In the genomic region with DNA sequence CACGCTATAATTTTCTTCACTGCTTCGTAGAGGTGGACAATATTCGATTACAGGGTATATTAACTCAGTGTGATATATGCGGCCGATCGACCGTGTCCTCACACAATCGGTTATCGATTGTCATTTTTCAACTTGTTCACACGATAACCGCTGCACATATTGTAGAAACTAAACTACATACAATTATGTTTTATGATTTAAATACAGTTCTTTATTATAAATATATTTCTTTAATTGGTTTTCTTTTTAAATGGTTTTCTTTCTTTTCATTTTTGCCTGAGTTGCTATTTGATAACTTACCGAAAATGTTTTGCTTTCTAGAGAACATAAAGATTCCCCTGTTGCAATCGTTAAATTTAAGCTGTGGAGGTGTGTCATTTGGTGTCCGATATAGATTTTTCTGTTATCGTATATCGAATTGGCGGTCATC, we compare ENCODE assay signal across 1 fruit fly cellular context.
TF ChIP-seq lines count a peak whose summit lies in the region.

A gene (minus strand): TSS at position 55 of the 430 bp plus-strand sequence.
A gene (plus strand): TSS at position 423 of the 430 bp plus-strand sequence.

TF ChIP-seq in whole organism, embryonic, 481 proteins besides CTCF, POLR2A, EP300 and RAD21 (continued from another document and continues in another):
- TF ChIP-seq lilli (GFP tag; optimal IDR thresholded peaks at IDR 0.05; lab: Kevin White, UChicago) (peak; percentile 34), CG17912 (GFP tag; optimal IDR thresholded peaks at IDR 0.05; lab: Kevin White, UChicago) (no peak), CG6683 (GFP tag; optimal IDR thresholded peaks at IDR 0.05; lab: Kevin White, UChicago) (no peak), Scr (GFP tag; IDR thresholded peaks at IDR 0.05; lab: Robert Waterston, UW; ENCODE audit: partially characterized antibody) (peak; percentile 80), trem (tag; optimal IDR thresholded peaks at IDR 0.05; lab: Kevin White, UChicago) (peak; percentile 72), CG6272 (GFP tag; IDR thresholded peaks at IDR 0.05; lab: Robert Waterston, UW) (no peak), stwl (tag; optimal IDR thresholded peaks at IDR 0.05; lab: Kevin White, UChicago) (peak; percentile 86), tna (GFP tag; IDR thresholded peaks at IDR 0.05; lab: Robert Waterston, UW; ENCODE audit: partially characterized antibody) (peak; percentile 84), CG2120 (GFP tag; optimal IDR thresholded peaks at IDR 0.05; lab: Kevin White, UChicago) (peak; percentile 43), PHDP (tag; optimal IDR thresholded peaks at IDR 0.05; lab: Kevin White, UChicago) (no peak), phol (tag; optimal IDR thresholded peaks at IDR 0.05; lab: Kevin White, UChicago) (peak; percentile 68), Antp (GFP tag; optimal IDR thresholded peaks at IDR 0.05; lab: Kevin White, UChicago) (no peak), CG30403 (GFP tag; optimal IDR thresholded peaks at IDR 0.05; lab: Kevin White, UChicago) (peak; percentile 48), CG17829 (tag; optimal IDR thresholded peaks at IDR 0.05; lab: Kevin White, UChicago) (peak; percentile 69), sr (GFP tag; IDR thresholded peaks at IDR 0.05; lab: Robert Waterston, UW) (no peak), corto (GFP tag; optimal IDR thresholded peaks at IDR 0.05; lab: Kevin White, UChicago) (no peak), NC2β (GFP tag; optimal IDR thresholded peaks at IDR 0.05; lab: Kevin White, UChicago) (no peak), seq (GFP tag; IDR thresholded peaks at IDR 0.05; lab: Robert Waterston, UW) (no peak), CG18476 (GFP tag; optimal IDR thresholded peaks at IDR 0.05; lab: Kevin White, UChicago) (no peak), CG17802 (tag; optimal IDR thresholded peaks at IDR 0.05; lab: Kevin White, UChicago) (peak; percentile 56), CG9817 (tag; optimal IDR thresholded peaks at IDR 0.05; lab: Kevin White, UChicago) (no peak), jigr1 (GFP tag; IDR thresholded peaks at IDR 0.05; lab: Robert Waterston, UW) (no peak), CkIIα-i1 (GFP tag; IDR thresholded peaks at IDR 0.05; lab: Robert Waterston, UW) (no peak), slbo (GFP tag; IDR thresholded peaks at IDR 0.05; lab: Robert Waterston, UW) (peak; percentile 61), mirr (GFP tag; optimal IDR thresholded peaks at IDR 0.05; lab: Kevin White, UChicago) (no peak), Meics (GFP tag; optimal IDR thresholded peaks at IDR 0.05; lab: Kevin White, UChicago) (no peak), CG15696 (tag; optimal IDR thresholded peaks at IDR 0.05; lab: Kevin White, UChicago) (peak; percentile 34), nom (GFP tag; optimal IDR thresholded peaks at IDR 0.05; lab: Kevin White, UChicago) (no peak), sc (optimal IDR thresholded peaks at IDR 0.05; lab: Kevin White, UChicago) (no peak), sc (GFP tag; optimal IDR thresholded peaks at IDR 0.05; lab: Kevin White, UChicago) (no peak), zen2 (GFP tag; IDR thresholded peaks at IDR 0.05; lab: Robert Waterston, UW; ENCODE audit: partially characterized antibody) (peak; percentile 54; the same call in 1 of the 3 replicates), pita (GFP tag; optimal IDR thresholded peaks at IDR 0.05; lab: Kevin White, UChicago) (no peak), Rx (GFP tag; IDR thresholded peaks at IDR 0.05; lab: Robert Waterston, UW) (no peak), CG2202 (tag; optimal IDR thresholded peaks at IDR 0.05; lab: Kevin White, UChicago) (no peak), lab (GFP tag; optimal IDR thresholded peaks at IDR 0.05; lab: Kevin White, UChicago) (no peak), luna (GFP tag; optimal IDR thresholded peaks at IDR 0.05; lab: Kevin White, UChicago) (no peak), HHEX (GFP tag; optimal IDR thresholded peaks at IDR 0.05; lab: Kevin White, UChicago) (no peak), CG10979 (tag; optimal IDR thresholded peaks at IDR 0.05; lab: Kevin White, UChicago) (peak; percentile 30), Fer3 (tag; optimal IDR thresholded peaks at IDR 0.05; lab: Kevin White, UChicago) (no peak), CG4424 (GFP tag; optimal IDR thresholded peaks at IDR 0.05; lab: Kevin White, UChicago) (no peak), CG3065 (GFP tag; optimal IDR thresholded peaks at IDR 0.05; lab: Kevin White, UChicago) (no peak), CG17612 (GFP tag; IDR thresholded peaks at IDR 0.05; lab: Robert Waterston, UW) (no peak), CG12236 (GFP tag; optimal IDR thresholded peaks at IDR 0.05; lab: Kevin White, UChicago) (no peak), TFAM (GFP tag; optimal IDR thresholded peaks at IDR 0.05; lab: Kevin White, UChicago) (no peak), gce (GFP tag; IDR thresholded peaks at IDR 0.05; lab: Robert Waterston, UW) (no peak), Poxn (GFP tag; IDR thresholded peaks at IDR 0.05; lab: Robert Waterston, UW) (no peak), CG7928 (GFP tag; optimal IDR thresholded peaks at IDR 0.05; lab: Kevin White, UChicago) (no peak), fd102C (GFP tag; optimal IDR thresholded peaks at IDR 0.05; lab: Kevin White, UChicago) (no peak), CG5245 (GFP tag; optimal IDR thresholded peaks at IDR 0.05; lab: Kevin White, UChicago) (no peak), CG32532 (GFP tag; IDR thresholded peaks at IDR 0.05; lab: Robert Waterston, UW) (no peak; the same call in 1 of the 2 replicates), btn (GFP tag; optimal IDR thresholded peaks at IDR 0.05; lab: Kevin White, UChicago) (no peak), cg (GFP tag; optimal IDR thresholded peaks at IDR 0.05; lab: Kevin White, UChicago) (no peak), Hmx (GFP tag; optimal IDR thresholded peaks at IDR 0.05; lab: Kevin White, UChicago) (no peak), grn (GFP tag; optimal IDR thresholded peaks at IDR 0.05; lab: Kevin White, UChicago) (no peak), CG2116 (GFP tag; optimal IDR thresholded peaks at IDR 0.05; lab: Kevin White, UChicago) (peak; percentile 93), nau (GFP tag; optimal IDR thresholded peaks at IDR 0.05; lab: Kevin White, UChicago) (no peak), Lpt (GFP tag; optimal IDR thresholded peaks at IDR 0.05; lab: Kevin White, UChicago) (no peak), fd96Cb (tag; optimal IDR thresholded peaks at IDR 0.05; lab: Kevin White, UChicago) (peak; percentile 15), Oaz (GFP tag; IDR thresholded peaks at IDR 0.05; lab: Robert Waterston, UW) (no peak), CG6854 (GFP tag; optimal IDR thresholded peaks at IDR 0.05; lab: Kevin White, UChicago) (no peak), CG10654 (GFP tag; optimal IDR thresholded peaks at IDR 0.05; lab: Kevin White, UChicago) (peak; percentile 27), CG14860 (GFP tag; IDR thresholded peaks at IDR 0.05; lab: Robert Waterston, UW; ENCODE audit: partially characterized antibody) (peak; percentile 89), ssp (GFP tag; IDR thresholded peaks at IDR 0.05; lab: Robert Waterston, UW) (peak; percentile 93), ind (GFP tag; optimal IDR thresholded peaks at IDR 0.05; lab: Kevin White, UChicago) (peak; percentile 31), CG2712 (tag; optimal IDR thresholded peaks at IDR 0.05; lab: Kevin White, UChicago) (no peak), en (GFP tag; optimal IDR thresholded peaks at IDR 0.05; lab: Kevin White, UChicago) (no peak), sug (tag; optimal IDR thresholded peaks at IDR 0.05; lab: Kevin White, UChicago) (no peak), croc (GFP tag; conservative IDR thresholded peaks at IDR 0.05; lab: Robert Waterston, UW) (no peak), Hr39 (optimal IDR thresholded peaks at IDR 0.05; lab: Kevin White, UChicago) (no peak), dati (GFP tag; IDR thresholded peaks at IDR 0.05; lab: Robert Waterston, UW) (no peak), Max (GFP tag; optimal IDR thresholded peaks at IDR 0.05; lab: Kevin White, UChicago) (peak; percentile 63), Optix (GFP tag; IDR thresholded peaks at IDR 0.05; lab: Robert Waterston, UW) (no peak), nerfin-2 (GFP tag; IDR thresholded peaks at IDR 0.05; lab: Robert Waterston, UW; ENCODE audit: partially characterized antibody) (peak; percentile 90), twi (tag; optimal IDR thresholded peaks at IDR 0.05; lab: Kevin White, UChicago) (no peak), hkb (optimal IDR thresholded peaks at IDR 0.05; lab: Kevin White, UChicago) (peak; percentile 37), hkb (GFP tag; IDR thresholded peaks at IDR 0.05; lab: Robert Waterston, UW) (no peak), Hsf (GFP tag; optimal IDR thresholded peaks at IDR 0.05; lab: Kevin White, UChicago) (peak; percentile 20), nmo (GFP tag; optimal IDR thresholded peaks at IDR 0.05; lab: Kevin White, UChicago) (peak; percentile 80), her (GFP tag; optimal IDR thresholded peaks at IDR 0.05; lab: Kevin White, UChicago) (no peak), CG10147 (GFP tag; optimal IDR thresholded peaks at IDR 0.05; lab: Kevin White, UChicago) (no peak), otp (GFP tag; IDR thresholded peaks at IDR 0.05; lab: Robert Waterston, UW) (no peak), vfl (GFP tag; optimal IDR thresholded peaks at IDR 0.05; lab: Kevin White, UChicago) (no peak), dmrt99B (tag; optimal IDR thresholded peaks at IDR 0.05; lab: Kevin White, UChicago) (no peak), CG15269 (tag; optimal IDR thresholded peaks at IDR 0.05; lab: Kevin White, UChicago) (no peak), CHES-1-like (GFP tag; optimal IDR thresholded peaks at IDR 0.05; lab: Kevin White, UChicago) (no peak), tup (GFP tag; optimal IDR thresholded peaks at IDR 0.05; lab: Kevin White, UChicago) (no peak), CG31365 (tag; optimal IDR thresholded peaks at IDR 0.05; lab: Kevin White, UChicago) (no peak), CG7963 (GFP tag; IDR thresholded peaks at IDR 0.05; lab: Robert Waterston, UW; ENCODE audit: partially characterized antibody) (peak; percentile 85), Asciz (GFP tag; optimal IDR thresholded peaks at IDR 0.05; lab: Kevin White, UChicago) (no peak), disco-r (GFP tag; optimal IDR thresholded peaks at IDR 0.05; lab: Kevin White, UChicago) (no peak), cad (GFP tag; optimal IDR thresholded peaks at IDR 0.05; lab: Kevin White, UChicago) (no peak), CG7357 (GFP tag; IDR thresholded peaks at IDR 0.05; lab: Robert Waterston, UW) (peak; percentile 93), Tbp (GFP tag; optimal IDR thresholded peaks at IDR 0.05; lab: Kevin White, UChicago) (no peak), fru (optimal IDR thresholded peaks at IDR 0.05; lab: Kevin White, UChicago) (no peak), Camta (GFP tag; optimal IDR thresholded peaks at IDR 0.05; lab: Kevin White, UChicago) (no peak), Med (GFP tag; lab: Kevin White, UChicago) (no peak), chinmo (GFP tag; IDR thresholded peaks at IDR 0.05; lab: Robert Waterston, UW; ENCODE audit: partially characterized antibody) (peak; percentile 75; the same call in 2 of the 4 replicates), crc (GFP tag; optimal IDR thresholded peaks at IDR 0.05; lab: Kevin White, UChicago) (no peak), run (tag; optimal IDR thresholded peaks at IDR 0.05; lab: Kevin White, UChicago) (no peak), HLH3B (GFP tag; IDR thresholded peaks at IDR 0.05; lab: Robert Waterston, UW) (no peak), CG30020 (tag; optimal IDR thresholded peaks at IDR 0.05; lab: Kevin White, UChicago) (peak; percentile 94), Adf1 (GFP tag; IDR thresholded peaks at IDR 0.05; lab: Robert Waterston, UW) (no peak), zen (tag; optimal IDR thresholded peaks at IDR 0.05; lab: Kevin White, UChicago) (peak; percentile 59), Sry-δ (GFP tag; optimal IDR thresholded peaks at IDR 0.05; lab: Kevin White, UChicago) (peak; percentile 76), sima (GFP tag; optimal IDR thresholded peaks at IDR 0.05; lab: Kevin White, UChicago) (no peak), CG17186 (GFP tag; optimal IDR thresholded peaks at IDR 0.05; lab: Kevin White, UChicago) (peak; percentile 39), CG3847 (GFP tag; IDR thresholded peaks at IDR 0.05; lab: Robert Waterston, UW) (peak; percentile 51), da (GFP tag; optimal IDR thresholded peaks at IDR 0.05; lab: Kevin White, UChicago) (no peak), Dip3 (GFP tag; optimal IDR thresholded peaks at IDR 0.05; lab: Kevin White, UChicago) (no peak), CG10959 (GFP tag; IDR thresholded peaks at IDR 0.05; lab: Robert Waterston, UW) (no peak), gcm (GFP tag; optimal IDR thresholded peaks at IDR 0.05; lab: Kevin White, UChicago) (no peak), CG7745 (tag; optimal IDR thresholded peaks at IDR 0.05; lab: Kevin White, UChicago) (no peak), CG10274 (GFP tag; optimal IDR thresholded peaks at IDR 0.05; lab: Kevin White, UChicago) (no peak), Hey (tag; optimal IDR thresholded peaks at IDR 0.05; lab: Kevin White, UChicago) (no peak), CG14667 (GFP tag; IDR thresholded peaks at IDR 0.05; lab: Robert Waterston, UW) (no peak), vnd (GFP tag; IDR thresholded peaks at IDR 0.05; lab: Robert Waterston, UW; ENCODE audit: partially characterized antibody) (peak; percentile 84), inv (GFP tag; IDR thresholded peaks at IDR 0.05; lab: Robert Waterston, UW; ENCODE audit: partially characterized antibody) (peak; percentile 66), amos (GFP tag; IDR thresholded peaks at IDR 0.05; lab: Robert Waterston, UW; ENCODE audit: partially characterized antibody) (peak; percentile 63), CG12391 (tag; optimal IDR thresholded peaks at IDR 0.05; lab: Kevin White, UChicago) (peak; percentile 68), CG18619 (GFP tag; optimal IDR thresholded peaks at IDR 0.05; lab: Kevin White, UChicago) (no peak), CG8944 (GFP tag; optimal IDR thresholded peaks at IDR 0.05; lab: Kevin White, UChicago) (no peak), Chrac-16 (GFP tag; optimal IDR thresholded peaks at IDR 0.05; lab: Kevin White, UChicago) (peak; percentile 4), CG15073 (GFP tag; optimal IDR thresholded peaks at IDR 0.05; lab: Kevin White, UChicago) (no peak), CG6791 (GFP tag; IDR thresholded peaks at IDR 0.05; lab: Robert Waterston, UW; ENCODE audit: partially characterized antibody) (peak; percentile 80), fd3F (GFP tag; optimal IDR thresholded peaks at IDR 0.05; lab: Kevin White, UChicago) (peak; percentile 37), CG8290 (GFP tag; optimal IDR thresholded peaks at IDR 0.05; lab: Kevin White, UChicago) (no peak), CG8290 (tag; optimal IDR thresholded peaks at IDR 0.05; lab: Kevin White, UChicago) (no peak), NfI (GFP tag; optimal IDR thresholded peaks at IDR 0.05; lab: Kevin White, UChicago) (no peak), knrl (GFP tag; IDR thresholded peaks at IDR 0.05; lab: Robert Waterston, UW; ENCODE audit: partially characterized antibody) (peak; percentile 76), Trl (optimal IDR thresholded peaks at IDR 0.05; lab: Kevin White, UChicago) (no peak), Trl (GFP tag; optimal IDR thresholded peaks at IDR 0.05; lab: Kevin White, UChicago) (no peak)
